Fruit fly (Drosophila melanogaster) whole organism, pupa: ENCODE data around the gene CG14190.
A peak's percentile ranks its signal among the peaks of the same experiment; 100 is the strongest.

ENCODE experiments used
- CG17806 ChIP-seq: fragments of 200-800 bp; sonication (Bioruptor generic); optimal IDR thresholded peaks from 2 replicates; lab custom pipeline; 2018; ENCODE audit warnings: missing biosample characterization, mild to moderate bottlenecking, missing genetic modification characterization, moderate library complexity
- CG34367 ChIP-seq: fragments of 200-800 bp; sonication (Bioruptor generic); optimal IDR thresholded peaks from 2 replicates; lab custom pipeline; 2018; ENCODE audit warnings: missing biosample characterization, mild to moderate bottlenecking, missing genetic modification characterization
- CG8159 ChIP-seq: fragments of 200-800 bp; sonication (Bioruptor generic); optimal IDR thresholded peaks from 3 replicates; lab custom pipeline; 2018; ENCODE audit warnings: missing biosample characterization, mild to moderate bottlenecking, missing genetic modification characterization, moderate library complexity
- CG9948 ChIP-seq: fragments of 200-800 bp; sonication (Bioruptor generic); optimal IDR thresholded peaks from 2 replicates; lab custom pipeline; 2018; ENCODE audit warnings: missing biosample characterization, mild to moderate bottlenecking, missing genetic modification characterization, moderate library complexity
- D1 ChIP-seq: fragments of 200-800 bp; sonication (Bioruptor generic); optimal IDR thresholded peaks from 2 replicates; lab custom pipeline; 2018; ENCODE audit warnings: missing biosample characterization, mild to moderate bottlenecking, missing genetic modification characterization, moderate library complexity
- EcR ChIP-seq: fragments of 200-800 bp; sonication (Bioruptor generic); optimal IDR thresholded peaks from 3 replicates; lab custom pipeline; 2019; ENCODE audit warnings: missing biosample characterization, missing genetic modification characterization, mild to moderate bottlenecking, moderate library complexity, missing genetic modification reagents

dm6 chrX:19072969-19073368 lies 16.3 kb downstream of the CG14190 start:
- TF ChIP-seq EcR (GFP tag; lab: Kevin White, UChicago) (peak; percentile 89), CG34367 (tag; lab: Kevin White, UChicago) (no peak), CG9948 (tag; lab: Kevin White, UChicago) (no peak), CG8159 (tag; lab: Kevin White, UChicago) (no peak), D1 (tag; lab: Kevin White, UChicago) (no peak), CG17806 (no peak)
